Worm (Caenorhabditis elegans): ENCODE results near the gene spas-1.

DNA sequence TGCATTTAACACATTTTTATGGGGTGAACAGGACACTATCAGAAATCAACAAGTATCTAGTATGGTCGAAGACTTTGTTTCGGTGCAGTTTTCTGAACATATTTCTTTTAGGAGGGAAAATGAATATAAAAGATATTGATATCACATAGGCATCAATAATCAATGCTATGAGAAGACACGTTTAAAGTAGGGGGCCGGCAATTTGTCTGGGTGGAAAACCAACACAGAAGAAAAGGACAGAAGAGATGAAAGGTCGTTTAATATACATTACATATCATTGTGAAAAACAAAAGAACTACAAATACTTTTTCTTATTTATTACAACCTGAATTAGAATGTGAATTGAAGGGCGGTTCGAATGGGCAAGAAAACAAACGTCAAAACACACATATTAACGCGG lies 23.2 kb upstream of the spas-1 start:
- TF ChIP-seq madf-9 (GFP tag; conservative IDR thresholded peaks at IDR 0.05): no peak
- no peak for TF ChIP-seq dpl-1 (GFP tag; optimal IDR thresholded peaks at IDR 0.05)
- no peak for TF ChIP-seq fkh-10 (GFP tag; optimal IDR thresholded peaks at IDR 0.05)
- no peak for TF ChIP-seq egl-27 (tag; optimal IDR thresholded peaks at IDR 0.05)
- no peak for TF ChIP-seq ctbp-1 (GFP tag; IDR thresholded peaks at IDR 0.05)
- TF ChIP-seq dve-1 (tag; optimal IDR thresholded peaks at IDR 0.05; ENCODE audit: insufficient read depth): no peak
- TF ChIP-seq tag-97 (GFP tag; IDR thresholded peaks at IDR 0.05): no peak
- no peak for TF ChIP-seq nhr-76 (tag; optimal IDR thresholded peaks at IDR 0.05)
- TF ChIP-seq jun-1 (tag; optimal IDR thresholded peaks at IDR 0.05): no peak
- no peak for TF ChIP-seq egl-43 (GFP tag; IDR thresholded peaks at IDR 0.05)
- no peak for TF ChIP-seq nhr-42 (GFP tag; IDR thresholded peaks at IDR 0.05)
- TF ChIP-seq nhr-11 (tag; optimal IDR thresholded peaks at IDR 0.05): no peak
- TF ChIP-seq aha-1 (tag): no peak

Measured in whole organism, L4 larva.